Fruit fly (Drosophila melanogaster) whole organism, embryonic: ENCODE measurements around the gene Z600.

Source experiments
- Antp ChIP-seq: fragments of 200-800 bp; sonication (Bioruptor generic); optimal IDR thresholded peaks from 3 replicates; lab custom pipeline; 2016; ENCODE audit warnings: missing biosample characterization, missing genetic modification characterization
- CG10267 ChIP-seq: fragments of 200-800 bp; sonication (Bioruptor generic); optimal IDR thresholded peaks from 2 replicates; lab custom pipeline; 2018; ENCODE audit warnings: missing biosample characterization, mild to moderate bottlenecking, missing genetic modification characterization, moderate library complexity
- CG10274 ChIP-seq: fragments of 200-800 bp; sonication (Bioruptor generic); optimal IDR thresholded peaks from 3 replicates; lab custom pipeline; 2017; ENCODE audit warnings: missing biosample characterization, mild to moderate bottlenecking, missing genetic modification characterization
- CG12391 ChIP-seq: fragments of 200-800 bp; sonication (Bioruptor generic); optimal IDR thresholded peaks from 3 replicates; lab custom pipeline; 2018; ENCODE audit warnings: missing biosample characterization, mild to moderate bottlenecking, missing genetic modification characterization, moderate library complexity
- CG13894 ChIP-seq: fragments of 200-800 bp; sonication (Bioruptor generic); optimal IDR thresholded peaks from 3 replicates; lab custom pipeline; 2018; ENCODE audit warnings: missing biosample characterization, mild to moderate bottlenecking, missing genetic modification characterization, moderate library complexity
- CG14667 ChIP-seq: fragments of 200-800 bp; sonication (Bioruptor generic); IDR thresholded peaks from 2 replicates; pipeline ENCODE4 v1.3.6; 2022; ENCODE audit warnings: missing biosample characterization, missing genetic modification characterization
- CG15011 ChIP-seq: fragments of 200-800 bp; sonication (Bioruptor generic); optimal IDR thresholded peaks from 3 replicates; lab custom pipeline; 2018; ENCODE audit warnings: missing biosample characterization, mild to moderate bottlenecking, missing genetic modification characterization
- CG15269 ChIP-seq: fragments of 200-800 bp; sonication (Bioruptor generic); optimal IDR thresholded peaks from 2 replicates; lab custom pipeline; 2018; ENCODE audit warnings: missing biosample characterization, mild to moderate bottlenecking, missing genetic modification characterization, moderate library complexity
- CG16813 ChIP-seq: fragments of 200-800 bp; sonication (Bioruptor generic); IDR thresholded peaks from 3 replicates; pipeline ENCODE4 v1.3.6; 2022; ENCODE audit warnings: missing biosample characterization, missing genetic modification characterization; ENCODE audit not compliant: partially characterized antibody
- CG18011 ChIP-seq: fragments of 200-800 bp; sonication (Bioruptor generic); optimal IDR thresholded peaks from 2 replicates; lab custom pipeline; 2017; ENCODE audit warnings: missing biosample characterization, missing genetic modification characterization, mild to moderate bottlenecking, moderate library complexity, missing genotype
- CG30431 ChIP-seq: fragments of 200-800 bp; sonication (Bioruptor generic); optimal IDR thresholded peaks from 2 replicates; lab custom pipeline; 2017; ENCODE audit warnings: missing biosample characterization, missing genetic modification characterization
- CG33557 ChIP-seq: fragments of 200-800 bp; sonication (Bioruptor generic); optimal IDR thresholded peaks from 2 replicates; lab custom pipeline; 2019; ENCODE audit warnings: missing biosample characterization, mild to moderate bottlenecking, missing genetic modification characterization, moderate library complexity
- CG3726 ChIP-seq: fragments of 200-800 bp; sonication (Bioruptor generic); IDR thresholded peaks from 3 replicates; pipeline ENCODE4, ENCODE4 v1.3.6; 2022; ENCODE audit warnings: missing biosample characterization, missing genetic modification characterization
- CG43689 ChIP-seq: fragments of 200-800 bp; sonication (Bioruptor generic); IDR thresholded peaks from 2 replicates; pipeline ENCODE4 v1.3.6; 2022; ENCODE audit warnings: missing biosample characterization, missing genetic modification characterization
- CG4424 ChIP-seq: fragments of 200-800 bp; sonication (Bioruptor generic); optimal IDR thresholded peaks from 3 replicates; lab custom pipeline; 2016; ENCODE audit warnings: missing biosample characterization, missing genetic modification characterization
- CG4854 ChIP-seq: fragments of 200-800 bp; sonication (Bioruptor generic); optimal IDR thresholded peaks from 2 replicates; lab custom pipeline; 2016; ENCODE audit warnings: missing biosample characterization, missing genetic modification characterization, inconsistent platforms
- CG5953 ChIP-seq: fragments of 200-800 bp; sonication (Bioruptor generic); IDR thresholded peaks from 2 replicates; pipeline ENCODE4 v1.3.6; 2022; ENCODE audit warnings: missing biosample characterization, missing genetic modification characterization
- CG6654 ChIP-seq: fragments of 200-800 bp; sonication (Bioruptor generic); optimal IDR thresholded peaks from 2 replicates; lab custom pipeline; 2017; ENCODE audit warnings: missing biosample characterization, mild to moderate bottlenecking, missing genetic modification characterization
- CG7372 ChIP-seq: fragments of 200-800 bp; sonication (Bioruptor generic); IDR thresholded peaks from 2 replicates; pipeline ENCODE4 v1.3.6; 2022; ENCODE audit warnings: missing biosample characterization, missing genetic modification characterization
- CG8281 ChIP-seq: fragments of 200-800 bp; sonication (Bioruptor generic); optimal IDR thresholded peaks from 2 replicates; lab custom pipeline; 2018; ENCODE audit warnings: missing biosample characterization, mild to moderate bottlenecking, missing genetic modification characterization, moderate library complexity
- CG8359 ChIP-seq: fragments of 200-800 bp; sonication (Bioruptor generic); optimal IDR thresholded peaks from 2 replicates; lab custom pipeline; 2017; ENCODE audit warnings: missing biosample characterization, mild to moderate bottlenecking, missing genetic modification characterization, borderline replicate concordance
- CG8478 ChIP-seq: fragments of >200 bp; optimal IDR thresholded peaks from 2 replicates; lab custom pipeline; 2018
- CkIIα-i1 ChIP-seq: fragments of 200-800 bp; sonication (Bioruptor generic); IDR thresholded peaks from 2 replicates; pipeline ENCODE4 v1.3.6; 2022; ENCODE audit warnings: missing biosample characterization, missing genetic modification characterization
- Dip3 ChIP-seq: fragments of 200-800 bp; sonication (Bioruptor generic); optimal IDR thresholded peaks from 3 replicates; lab custom pipeline; 2016; ENCODE audit warnings: missing biosample characterization, missing genetic modification characterization
- Drgx ChIP-seq: fragments of 200-800 bp; sonication (Bioruptor generic); IDR thresholded peaks from 2 replicates; pipeline ENCODE4 v1.3.6; 2022; ENCODE audit warnings: missing biosample characterization, missing genetic modification characterization
- E2f1 ChIP-seq: fragments of 200-800 bp; sonication (Bioruptor generic); IDR thresholded peaks from 2 replicates; pipeline ENCODE4 v1.3.6; 2022; ENCODE audit warnings: missing biosample characterization, missing genetic modification characterization
- Elba2 ChIP-seq: fragments of 200-800 bp; sonication (Bioruptor generic); optimal IDR thresholded peaks from 3 replicates; lab custom pipeline; 2016; ENCODE audit warnings: missing biosample characterization, missing genetic modification characterization
- Fer2 ChIP-seq: fragments of 200-800 bp; sonication (Bioruptor generic); optimal IDR thresholded peaks from 2 replicates; lab custom pipeline; 2018; ENCODE audit warnings: missing biosample characterization, mild to moderate bottlenecking, missing genetic modification characterization, moderate library complexity
- Lim3 ChIP-seq: fragments of 200-800 bp; sonication (Bioruptor generic); IDR thresholded peaks from 2 replicates; pipeline ENCODE4 v1.3.6; 2022; ENCODE audit warnings: missing biosample characterization, missing genetic modification characterization
- Meics ChIP-seq: fragments of 200-800 bp; sonication (Bioruptor generic); optimal IDR thresholded peaks from 2 replicates; lab custom pipeline; 2017; ENCODE audit warnings: missing biosample characterization, mild to moderate bottlenecking, missing genetic modification characterization
- Myb ChIP-seq: fragments of 200-800 bp; sonication (Bioruptor generic); optimal IDR thresholded peaks from 2 replicates; lab custom pipeline; 2016; ENCODE audit warnings: missing biosample characterization, missing genetic modification characterization
- NC2α ChIP-seq: fragments of 200-800 bp; sonication (Bioruptor generic); optimal IDR thresholded peaks from 2 replicates; lab custom pipeline; 2016; ENCODE audit warnings: missing biosample characterization, missing genetic modification characterization
- Rfx ChIP-seq: fragments of 200-800 bp; sonication (Bioruptor generic); IDR thresholded peaks from 2 replicates; pipeline ENCODE4 v1.3.6; 2022; ENCODE audit warnings: missing biosample characterization, missing genetic modification characterization
- ab ChIP-seq: fragments of 200-800 bp; sonication (Bioruptor generic); optimal IDR thresholded peaks from 2 replicates; lab custom pipeline; 2016; ENCODE audit warnings: missing biosample characterization, missing genetic modification characterization
- aop ChIP-seq: fragments of 200-800 bp; sonication (Bioruptor generic); IDR thresholded peaks from 2 replicates; pipeline ENCODE4 v1.3.6; 2022; ENCODE audit warnings: missing biosample characterization, missing genetic modification characterization
- chinmo ChIP-seq: fragments of 200-800 bp; sonication (Bioruptor generic); IDR thresholded peaks from 4 replicates; pipeline ENCODE4 v1.3.6; 2022; ENCODE audit warnings: missing biosample characterization, missing genetic modification characterization; ENCODE audit not compliant: partially characterized antibody
- crol ChIP-seq: fragments of 200-800 bp; sonication (Bioruptor generic); IDR thresholded peaks from 2 replicates; pipeline ENCODE4 v1.3.6; 2022; ENCODE audit warnings: missing biosample characterization, missing genetic modification characterization
- fru ChIP-seq: fragments of >200 bp; optimal IDR thresholded peaks from 2 replicates; lab custom pipeline; 2017
- jigr1 ChIP-seq: fragments of 200-800 bp; sonication (Bioruptor generic); IDR thresholded peaks from 3 replicates; pipeline ENCODE4 v1.3.6; 2022; ENCODE audit warnings: missing biosample characterization, missing genetic modification characterization
- lbe ChIP-seq: fragments of 200-800 bp; sonication (Bioruptor generic); optimal IDR thresholded peaks from 2 replicates; lab custom pipeline; 2016; ENCODE audit warnings: missing biosample characterization, mild to moderate bottlenecking, missing genetic modification characterization
- luna ChIP-seq: fragments of 200-800 bp; sonication (Bioruptor generic); optimal IDR thresholded peaks from 2 replicates; lab custom pipeline; 2016; ENCODE audit warnings: missing biosample characterization, missing genetic modification characterization
- nerfin-2 ChIP-seq: fragments of 200-800 bp; sonication (Bioruptor generic); IDR thresholded peaks from 2 replicates; pipeline ENCODE4 v1.3.6; 2022; ENCODE audit warnings: missing biosample characterization, missing genetic modification characterization; ENCODE audit not compliant: partially characterized antibody
- odd ChIP-seq: fragments of 200-800 bp; sonication (Bioruptor generic); optimal IDR thresholded peaks from 2 replicates; lab custom pipeline; 2017; ENCODE audit warnings: missing biosample characterization, mild to moderate bottlenecking, missing genetic modification characterization
- pnt ChIP-seq: fragments of 200-800 bp; sonication (Bioruptor generic); optimal IDR thresholded peaks from 3 replicates; lab custom pipeline; 2016; ENCODE audit warnings: missing biosample characterization, missing genetic modification characterization
- ro ChIP-seq: fragments of 200-800 bp; sonication (Bioruptor generic); IDR thresholded peaks from 2 replicates; pipeline ENCODE4 v1.3.6; 2022; ENCODE audit warnings: missing biosample characterization, missing genetic modification characterization
- sens-2 ChIP-seq: fragments of 200-800 bp; sonication (Bioruptor generic); IDR thresholded peaks from 2 replicates; pipeline ENCODE4 v1.3.6; 2022; ENCODE audit warnings: missing biosample characterization, missing genetic modification characterization
- sim ChIP-seq: fragments of 200-800 bp; sonication (Bioruptor generic); IDR thresholded peaks from 2 replicates; pipeline ENCODE4 v1.3.6; 2022; ENCODE audit warnings: missing biosample characterization, missing genetic modification characterization
- sisA ChIP-seq: fragments of 200-800 bp; sonication (Bioruptor generic); IDR thresholded peaks from 2 replicates; pipeline ENCODE4 v1.3.6; 2022; ENCODE audit warnings: missing biosample characterization, missing genetic modification characterization
- sug ChIP-seq: fragments of 200-800 bp; optimal IDR thresholded peaks from 2 replicates; lab custom pipeline; 2019; ENCODE audit warnings: missing biosample characterization, mild to moderate bottlenecking, missing genetic modification characterization, moderate library complexity
- yki ChIP-seq: fragments of >200 bp; optimal IDR thresholded peaks from 3 replicates; lab custom pipeline; 2018
- zfh1 ChIP-seq: fragments of 200-800 bp; sonication (Bioruptor generic); IDR thresholded peaks from 3 replicates; pipeline ENCODE4 v1.3.6; 2022; ENCODE audit warnings: missing biosample characterization, missing genetic modification characterization
- zfh2 ChIP-seq: fragments of 200-800 bp; sonication (Bioruptor generic); optimal IDR thresholded peaks from 2 replicates; lab custom pipeline; 2016; ENCODE audit warnings: missing biosample characterization, missing genetic modification characterization

Gene Z600

DNA sequence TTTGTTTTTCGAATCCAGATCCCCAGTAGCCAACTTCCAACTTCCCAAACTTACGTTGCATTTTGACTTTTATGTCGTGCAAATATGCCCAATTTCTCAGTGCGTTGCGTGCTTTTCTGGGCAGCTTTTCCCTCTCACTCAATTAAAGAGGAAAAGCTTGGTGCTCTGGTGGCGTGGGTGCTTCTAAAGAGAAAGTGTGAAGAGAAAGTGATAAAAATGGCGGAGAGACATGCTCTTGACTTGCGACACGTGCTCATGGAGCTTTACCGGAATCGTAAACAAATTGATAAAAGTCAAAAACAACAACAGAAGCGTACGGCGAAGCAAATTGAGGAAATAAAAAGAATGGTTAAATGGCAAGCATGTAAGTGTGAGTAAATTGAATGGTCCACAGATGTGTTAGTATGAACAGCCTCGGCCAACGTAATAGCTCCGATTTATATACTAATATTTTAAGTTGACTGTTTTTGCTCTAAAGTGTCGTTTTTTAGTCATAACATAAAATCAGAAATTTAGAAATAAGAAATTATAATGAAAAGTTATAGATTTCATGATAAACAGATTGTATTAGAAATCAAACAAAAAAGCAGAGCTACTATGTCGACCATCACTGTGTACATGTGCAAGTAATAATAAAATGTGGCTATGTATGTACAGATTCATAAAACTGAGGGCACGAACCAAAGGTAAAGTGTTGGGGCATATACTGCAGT, 14.8 kb upstream of the Z600 start (continued):
- peak; percentile 34; the same call in 1 of the 2 replicates for TF ChIP-seq E2f1 (GFP tag; lab: Robert Waterston, UW)
- TF ChIP-seq Fer2: no peak
- TF ChIP-seq ab: no peak
- peak; percentile 43; the same call in 1 of the 2 replicates for TF ChIP-seq sisA (GFP tag; lab: Robert Waterston, UW)
- TF ChIP-seq CG8478: no peak
- no peak for TF ChIP-seq NC2α (GFP tag; lab: Kevin White, UChicago)
- no peak for TF ChIP-seq Lim3 (GFP tag; lab: Robert Waterston, UW)
- peak; percentile 5 for TF ChIP-seq odd (GFP tag; lab: Kevin White, UChicago)
- no peak for TF ChIP-seq Antp (GFP tag; lab: Kevin White, UChicago)
- TF ChIP-seq sens-2 (GFP tag; lab: Robert Waterston, UW): no peak
- TF ChIP-seq lbe (GFP tag; lab: Kevin White, UChicago): no peak
- TF ChIP-seq CkIIα-i1 (GFP tag; lab: Robert Waterston, UW): no peak
- peak; percentile 29 for TF ChIP-seq CG4424 (GFP tag; lab: Kevin White, UChicago)
- TF ChIP-seq yki: no peak
- TF ChIP-seq zfh1 (GFP tag; lab: Robert Waterston, UW): no peak
- TF ChIP-seq Myb (GFP tag; lab: Kevin White, UChicago): no peak
- TF ChIP-seq CG16813 (GFP tag; lab: Robert Waterston, UW): no peak
- TF ChIP-seq CG14667 (GFP tag; lab: Robert Waterston, UW): no peak
- no peak for TF ChIP-seq Rfx (GFP tag; lab: Robert Waterston, UW)
- TF ChIP-seq CG7372: no peak
- TF ChIP-seq CG10267 (tag; lab: Kevin White, UChicago): peak; percentile 28
- peak; percentile 16 for TF ChIP-seq CG6654 (GFP tag; lab: Kevin White, UChicago)
- TF ChIP-seq CG8281 (tag; lab: Kevin White, UChicago): no peak
- TF ChIP-seq sug: peak; percentile 7
- peak; percentile 8 for TF ChIP-seq Meics (GFP tag; lab: Kevin White, UChicago)
- no peak for TF ChIP-seq Dip3
- no peak for TF ChIP-seq CG5953 (GFP tag; lab: Robert Waterston, UW)
- TF ChIP-seq chinmo (GFP tag; lab: Robert Waterston, UW): 0 out of 4 replicates have a peak, but pooled peaks have one; percentile 12
- no peak for TF ChIP-seq Elba2 (GFP tag; lab: Kevin White, UChicago)
- no peak for TF ChIP-seq sim (GFP tag; lab: Robert Waterston, UW)
- peak; percentile 5 for TF ChIP-seq CG12391
- TF ChIP-seq crol (GFP tag; lab: Robert Waterston, UW): no peak
- no peak for TF ChIP-seq nerfin-2 (GFP tag; lab: Robert Waterston, UW)
- no peak for TF ChIP-seq CG30431 (GFP tag; lab: Kevin White, UChicago)
- TF ChIP-seq CG43689 (GFP tag; lab: Robert Waterston, UW): no peak
- TF ChIP-seq jigr1 (GFP tag; lab: Robert Waterston, UW): no peak
- TF ChIP-seq CG3726 (GFP tag; lab: Robert Waterston, UW): no peak
- no peak for TF ChIP-seq CG18011 (GFP tag; lab: Kevin White, UChicago)
- no peak for TF ChIP-seq luna (GFP tag; lab: Kevin White, UChicago)
- no peak for TF ChIP-seq CG4854 (GFP tag; lab: Kevin White, UChicago)
- TF ChIP-seq ro (GFP tag; lab: Robert Waterston, UW): no peak
- no peak for TF ChIP-seq zfh2 (GFP tag; lab: Kevin White, UChicago)
- no peak for TF ChIP-seq pnt (GFP tag; lab: Kevin White, UChicago)
- TF ChIP-seq CG8359 (GFP tag; lab: Kevin White, UChicago): peak; percentile 13
- peak; percentile 28 for TF ChIP-seq CG15269
- no peak for TF ChIP-seq CG10274 (GFP tag; lab: Kevin White, UChicago)
- no peak for TF ChIP-seq fru
- TF ChIP-seq CG33557 (GFP tag; lab: Kevin White, UChicago): no peak
- no peak for TF ChIP-seq Drgx (GFP tag; lab: Robert Waterston, UW)
- no peak for TF ChIP-seq CG13894 (tag; lab: Kevin White, UChicago)
- no peak for TF ChIP-seq CG15011 (GFP tag; lab: Kevin White, UChicago)
- TF ChIP-seq aop: no peak
